Worm (Caenorhabditis elegans): ENCODE data around the gene Y41D4B.24.

The Y41D4B.24 gene

ce11 chrIV:1682066-1682465 lies at the start of gene Y41D4B.24:
Gene Y41D4B.24, minus strand, starts transcription at chrIV:1682166.
- TF ChIP-seq unc-62 (GFP tag; optimal IDR thresholded peaks at IDR 0.05): no peak

- TF ChIP-seq unc-62 (GFP tag; optimal IDR thresholded peaks at IDR 0.05): no peak
Measured at ce11 chrIV:1727538-1728072, 45.6 kb upstream of the Y41D4B.24 start.

ce11 chrIV:1725888-1726287 lies 43.9 kb upstream of the Y41D4B.24 start, which contains the start of gene K08D12.8:
Gene K08D12.8, plus strand, starts transcription at chrIV:1726188.
- TF ChIP-seq unc-62 (GFP tag; optimal IDR thresholded peaks at IDR 0.05): no peak

ce11 chrIV:1724283-1724682 lies 42.3 kb upstream of the Y41D4B.24 start, which contains the start of gene epic-3:
Gene epic-3, minus strand, starts transcription at chrIV:1724383.
- no peak for TF ChIP-seq unc-62 (GFP tag; optimal IDR thresholded peaks at IDR 0.05)

- TF ChIP-seq unc-62 (GFP tag; optimal IDR thresholded peaks at IDR 0.05): no peak
Measured at ce11 chrIV:1722953-1723352, 41.0 kb upstream of the Y41D4B.24 start.

ce11 chrIV:1721610-1722009 lies 39.6 kb upstream of the Y41D4B.24 start:
- no peak for TF ChIP-seq unc-62 (GFP tag; optimal IDR thresholded peaks at IDR 0.05)

ce11 chrIV:1720474-1720873 lies 38.5 kb upstream of the Y41D4B.24 start, which contains the start of gene epic-2:
Gene epic-2, plus strand, starts transcription at chrIV:1720790.
- TF ChIP-seq unc-62 (GFP tag; optimal IDR thresholded peaks at IDR 0.05): no peak

ce11 chrIV:1715705-1716104 lies 33.7 kb upstream of the Y41D4B.24 start:
- TF ChIP-seq unc-62 (GFP tag; optimal IDR thresholded peaks at IDR 0.05): no peak

ce11 chrIV:1713618-1714017 lies 31.7 kb upstream of the Y41D4B.24 start:
- TF ChIP-seq unc-62 (GFP tag; optimal IDR thresholded peaks at IDR 0.05): no peak

- no peak for TF ChIP-seq unc-62 (GFP tag; optimal IDR thresholded peaks at IDR 0.05)
Measured at ce11 chrIV:1711029-1711489, 29.1 kb upstream of the Y41D4B.24 start, which contains the start of gene rpi-2. Gene rpi-2, plus strand, starts transcription at chrIV:1711262.

ce11 chrIV:1710535-1710934 lies 28.6 kb upstream of the Y41D4B.24 start:
- no peak for TF ChIP-seq unc-62 (GFP tag; optimal IDR thresholded peaks at IDR 0.05)

- TF ChIP-seq unc-62 (GFP tag; optimal IDR thresholded peaks at IDR 0.05): no peak
Measured at ce11 chrIV:1709695-1710315, 27.8 kb upstream of the Y41D4B.24 start, which contains the start of the genes pbs-1 and K08D12.3. Gene pbs-1, minus strand, starts transcription at chrIV:1709745. Gene K08D12.3, plus strand, starts transcription at chrIV:1710265.

- no peak for TF ChIP-seq unc-62 (GFP tag; optimal IDR thresholded peaks at IDR 0.05)
Measured at ce11 chrIV:1709002-1709401, 27.0 kb upstream of the Y41D4B.24 start.

- no peak for TF ChIP-seq unc-62 (GFP tag; optimal IDR thresholded peaks at IDR 0.05)
Measured at ce11 chrIV:1708426-1708826, 26.5 kb upstream of the Y41D4B.24 start.

- TF ChIP-seq unc-62 (GFP tag; optimal IDR thresholded peaks at IDR 0.05): no peak
Measured at ce11 chrIV:1707960-1708359, 26.0 kb upstream of the Y41D4B.24 start.

- TF ChIP-seq unc-62 (GFP tag; optimal IDR thresholded peaks at IDR 0.05): no peak
Measured at ce11 chrIV:1706996-1707395, 25.0 kb upstream of the Y41D4B.24 start, which contains the start of gene K08D12.4. Gene K08D12.4, plus strand, starts transcription at chrIV:1707296.

ce11 chrIV:1699599-1699998 lies 17.6 kb upstream of the Y41D4B.24 start, which contains the start of gene bus-2:
Gene bus-2, plus strand, starts transcription at chrIV:1699899.
- no peak for TF ChIP-seq unc-62 (GFP tag; optimal IDR thresholded peaks at IDR 0.05)

Data from whole organism, dauer.